Worm (Caenorhabditis elegans) whole organism, mixed stage, embryonic: ENCODE data around the gene F41H10.12.

Experiments
- M03D4.4 ChIP-seq: sonication (generic microtip); optimal IDR thresholded peaks from 2 replicates; lab custom pipeline; 2017; ENCODE audit warnings: mild to moderate bottlenecking, missing genetic modification characterization, missing compliant biosample characterization
- bed-3 ChIP-seq: fragments of 200-800 bp; sonication (Bioruptor generic); optimal IDR thresholded peaks from 3 replicates; lab custom pipeline; 2018; ENCODE audit warnings: mild to moderate bottlenecking, missing genetic modification characterization, moderate library complexity, missing compliant biosample characterization
- blmp-1 ChIP-seq: fragments of 150-350 bp; optimal IDR thresholded peaks from 2 replicates; lab custom pipeline; 2014; ENCODE audit warnings: missing biosample characterization, missing genetic modification characterization
- ceh-39 ChIP-seq: fragments of 150-350 bp; optimal IDR thresholded peaks from 2 replicates; lab custom pipeline; 2014; ENCODE audit warnings: missing biosample characterization, missing genetic modification characterization
- ceh-83 ChIP-seq: fragments of 200-800 bp; sonication (Bioruptor generic); optimal IDR thresholded peaks from 2 replicates; lab custom pipeline; 2018; ENCODE audit warnings: mild to moderate bottlenecking, missing genetic modification characterization, missing compliant biosample characterization
- ces-1 ChIP-seq: fragments of 150-350 bp; optimal IDR thresholded peaks from 2 replicates; lab custom pipeline; 2014; ENCODE audit warnings: missing biosample characterization, missing genetic modification reagents, missing genetic modification characterization
- cnd-1 ChIP-seq: fragments of 200-800 bp; sonication (Bioruptor generic); optimal IDR thresholded peaks from 2 replicates; lab custom pipeline; 2018; ENCODE audit warnings: mild to moderate bottlenecking, missing genetic modification characterization, missing compliant biosample characterization
- drap-1 ChIP-seq: fragments of 200-800 bp; sonication (Bioruptor generic); optimal IDR thresholded peaks from 3 replicates; lab custom pipeline; 2018; ENCODE audit warnings: mild to moderate bottlenecking, missing genetic modification characterization, missing compliant biosample characterization
- elt-1 ChIP-seq: sonication (generic microtip); optimal IDR thresholded peaks from 2 replicates; lab custom pipeline; 2017; ENCODE audit warnings: missing genetic modification characterization, mild to moderate bottlenecking, missing compliant biosample characterization, antibody characterized with exemption, moderate library complexity, borderline replicate concordance; ENCODE audit not compliant: insufficient read depth
- elt-3 ChIP-seq: fragments of 150-350 bp; optimal IDR thresholded peaks from 2 replicates; lab custom pipeline; 2014; ENCODE audit warnings: missing biosample characterization, missing genetic modification characterization
- flh-1 ChIP-seq: fragments of 200-800 bp; sonication (Bioruptor generic); optimal IDR thresholded peaks from 2 replicates; lab custom pipeline; 2018; ENCODE audit warnings: mild to moderate bottlenecking, missing genetic modification characterization, moderate library complexity, missing compliant biosample characterization
- ham-2 ChIP-seq: fragments of 200-800 bp; sonication (Bioruptor generic); optimal IDR thresholded peaks from 2 replicates; lab custom pipeline; 2018; ENCODE audit warnings: mild to moderate bottlenecking, missing genetic modification characterization, missing compliant biosample characterization
- hlh-1 ChIP-seq: fragments of 150-350 bp; optimal IDR thresholded peaks from 2 replicates; lab custom pipeline; 2014; ENCODE audit warnings: missing biosample characterization, missing genetic modification reagents, missing genetic modification characterization
- lin-13 ChIP-seq: fragments of 150-350 bp; optimal IDR thresholded peaks from 2 replicates; lab custom pipeline; 2014; ENCODE audit warnings: missing biosample characterization, missing genetic modification characterization
- lin-32 ChIP-seq: fragments of 200-800 bp; sonication (Bioruptor generic); optimal IDR thresholded peaks from 2 replicates; lab custom pipeline; 2018; ENCODE audit warnings: mild to moderate bottlenecking, missing genetic modification characterization, missing compliant biosample characterization
- lsy-2 ChIP-seq: fragments of 150-350 bp; optimal IDR thresholded peaks from 2 replicates; lab custom pipeline; 2014; ENCODE audit warnings: missing biosample characterization, missing genetic modification characterization
- mab-5 ChIP-seq: fragments of 150-350 bp; optimal IDR thresholded peaks from 2 replicates; lab custom pipeline; 2014; ENCODE audit warnings: missing biosample characterization, missing genetic modification characterization
- mep-1 ChIP-seq: fragments of 150-350 bp; optimal IDR thresholded peaks from 2 replicates; lab custom pipeline; 2017; ENCODE audit warnings: missing biosample characterization, missing genetic modification reagents, missing genetic modification characterization, inconsistent platforms
- nhr-12 ChIP-seq: fragments of 150-350 bp; optimal IDR thresholded peaks from 2 replicates; lab custom pipeline; 2014; ENCODE audit warnings: missing biosample characterization, missing genetic modification characterization
- nhr-2 ChIP-seq: fragments of 150-350 bp; optimal IDR thresholded peaks from 2 replicates; lab custom pipeline; 2014; ENCODE audit warnings: missing biosample characterization, missing genetic modification characterization
- nhr-237 ChIP-seq: fragments of 150-350 bp; optimal IDR thresholded peaks from 2 replicates; lab custom pipeline; 2014; ENCODE audit warnings: missing biosample characterization, missing genetic modification characterization
- nhr-28 ChIP-seq: fragments of 150-350 bp; optimal IDR thresholded peaks from 2 replicates; lab custom pipeline; 2014; ENCODE audit warnings: missing biosample characterization, missing genetic modification characterization
- nhr-76 ChIP-seq: sonication (generic microtip); optimal IDR thresholded peaks from 2 replicates; lab custom pipeline; 2017; ENCODE audit warnings: missing biosample characterization, missing genetic modification characterization
- pha-4 ChIP-seq: fragments of 150-350 bp; optimal IDR thresholded peaks from 2 replicates; lab custom pipeline; 2018; ENCODE audit warnings: missing biosample characterization, missing genetic modification reagents, missing genetic modification characterization
- sem-2 ChIP-seq: fragments of 200-800 bp; sonication (Bioruptor generic); optimal IDR thresholded peaks from 2 replicates; lab custom pipeline; 2018; ENCODE audit warnings: mild to moderate bottlenecking, missing genetic modification characterization, missing compliant biosample characterization
- snpc-4 ChIP-seq: fragments of 150-350 bp; optimal IDR thresholded peaks from 2 replicates; lab custom pipeline; 2014; ENCODE audit warnings: missing biosample characterization, missing genetic modification characterization
- sptf-1 ChIP-seq: sonication (generic microtip); optimal IDR thresholded peaks from 2 replicates; lab custom pipeline; 2017; ENCODE audit warnings: mild to moderate bottlenecking, missing genetic modification characterization, moderate library complexity, missing compliant biosample characterization
- tbx-8 ChIP-seq: fragments of 200-800 bp; sonication (Bioruptor generic); optimal IDR thresholded peaks from 2 replicates; lab custom pipeline; 2018; ENCODE audit warnings: mild to moderate bottlenecking, missing genetic modification characterization, moderate library complexity, missing compliant biosample characterization
- unc-120 ChIP-seq: sonication (generic microtip); optimal IDR thresholded peaks from 2 replicates; lab custom pipeline; 2017; ENCODE audit warnings: missing genetic modification characterization, missing compliant biosample characterization; ENCODE audit not compliant: poor library complexity, severe bottlenecking
- unc-39 ChIP-seq: fragments of 150-350 bp; optimal IDR thresholded peaks from 2 replicates; lab custom pipeline; 2014; ENCODE audit warnings: missing biosample characterization, missing genetic modification characterization
- unc-62 ChIP-seq: fragments of 150-350 bp; optimal IDR thresholded peaks from 2 replicates; lab custom pipeline; 2014; ENCODE audit warnings: missing biosample characterization, missing genetic modification reagents, missing genetic modification characterization
- zip-8 ChIP-seq: fragments of 150-350 bp; optimal IDR thresholded peaks from 2 replicates; lab custom pipeline; 2014; ENCODE audit warnings: missing biosample characterization, missing genetic modification characterization
- ztf-11 ChIP-seq: fragments of 150-350 bp; optimal IDR thresholded peaks from 2 replicates; lab custom pipeline; 2014; ENCODE audit warnings: missing biosample characterization, missing genetic modification characterization

Gene F41H10.12

ce11 chrIV:5374321-5374720 is 10.8 kb upstream of the F41H10.12 start:
- TF ChIP-seq sem-2 (GFP tag; lab: Kevin White, UChicago) (no peak), lin-32 (no peak), flh-1 (GFP tag; lab: Kevin White, UChicago) (no peak), mep-1 (tag; lab: Kevin White, UChicago) (no peak), unc-39 (tag; lab: Kevin White, UChicago) (no peak), nhr-237 (tag; lab: Kevin White, UChicago) (no peak), mab-5 (tag; lab: Kevin White, UChicago) (no peak), M03D4.4 (no peak), snpc-4 (tag; lab: Kevin White, UChicago) (no peak), nhr-12 (no peak), ceh-39 (tag; lab: Kevin White, UChicago) (no peak), pha-4 (no peak), lin-13 (no peak), cnd-1 (tag; lab: Kevin White, UChicago) (no peak), elt-3 (tag; lab: Kevin White, UChicago) (no peak)

- TF ChIP-seq unc-62 (GFP tag; lab: Kevin White, UChicago) = no peak
- no peak for TF ChIP-seq unc-120
- TF ChIP-seq ceh-83 (GFP tag; lab: Kevin White, UChicago) = no peak
- no peak for TF ChIP-seq bed-3 (GFP tag; lab: Kevin White, UChicago)
- TF ChIP-seq drap-1 = no peak
- no peak for TF ChIP-seq elt-3 (tag; lab: Kevin White, UChicago)
- TF ChIP-seq hlh-1 (tag; lab: Kevin White, UChicago) = no peak
- no peak for TF ChIP-seq flh-1 (GFP tag; lab: Kevin White, UChicago)
- TF ChIP-seq pha-4 = no peak
- no peak for TF ChIP-seq ces-1 (GFP tag; lab: Kevin White, UChicago)
Measured at ce11 chrIV:5374946-5375345, 10.2 kb upstream of the F41H10.12 start.

- TF ChIP-seq zip-8 = no peak
- no peak for TF ChIP-seq lin-13
- no peak for TF ChIP-seq snpc-4 (tag; lab: Kevin White, UChicago)
- TF ChIP-seq blmp-1 (tag; lab: Kevin White, UChicago) = no peak
- no peak for TF ChIP-seq unc-39 (tag; lab: Kevin White, UChicago)
- no peak for TF ChIP-seq tbx-8 (GFP tag; lab: Kevin White, UChicago)
- TF ChIP-seq ceh-83 (GFP tag; lab: Kevin White, UChicago) = no peak
- TF ChIP-seq ztf-11 (tag; lab: Kevin White, UChicago) = no peak
- TF ChIP-seq nhr-2 (tag; lab: Kevin White, UChicago) = no peak
- TF ChIP-seq ces-1 (GFP tag; lab: Kevin White, UChicago) = no peak
- TF ChIP-seq mep-1 (tag; lab: Kevin White, UChicago) = no peak
- no peak for TF ChIP-seq sem-2 (GFP tag; lab: Kevin White, UChicago)
- TF ChIP-seq nhr-76 (tag; lab: Kevin White, UChicago) = no peak
- no peak for TF ChIP-seq hlh-1 (tag; lab: Kevin White, UChicago)
- no peak for TF ChIP-seq M03D4.4
- TF ChIP-seq lsy-2 (tag; lab: Kevin White, UChicago) = no peak
Measured at ce11 chrIV:5377062-5377461, 8.1 kb upstream of the F41H10.12 start, which contains the start of gene elo-5. Gene elo-5 (minus strand): TSS chrIV:5377117.

ce11 chrIV:5380140-5380539 is 5.0 kb upstream of the F41H10.12 start:
- TF ChIP-seq unc-39 (tag; lab: Kevin White, UChicago) (no peak), blmp-1 (tag; lab: Kevin White, UChicago) (no peak), zip-8 (no peak), nhr-28 (tag; lab: Kevin White, UChicago) (no peak)
- TF ChIP-seq, all 35 proteins: peak for 0

ce11 chrIV:5381334-5381733 is 3.8 kb upstream of the F41H10.12 start, which contains the start of gene F41H10.2:
Gene F41H10.2 (plus strand): TSS chrIV:5381634.
- no peak for TF ChIP-seq unc-39 (tag; lab: Kevin White, UChicago)
- no peak for TF ChIP-seq blmp-1 (tag; lab: Kevin White, UChicago)
- TF ChIP-seq zip-8 = no peak
- TF ChIP-seq lin-32 = no peak
- no peak for TF ChIP-seq elt-1 (tag; lab: Kevin White, UChicago)
- TF ChIP-seq pha-4 = no peak
- TF ChIP-seq drap-1 = no peak
- TF ChIP-seq mab-5 (tag; lab: Kevin White, UChicago) = no peak
- TF ChIP-seq tbx-8 (GFP tag; lab: Kevin White, UChicago) = no peak
- TF ChIP-seq unc-62 (GFP tag; lab: Kevin White, UChicago) = no peak
- no peak for TF ChIP-seq nhr-28 (tag; lab: Kevin White, UChicago)
- no peak for TF ChIP-seq nhr-12
- TF ChIP-seq unc-120 = no peak
- no peak for TF ChIP-seq ceh-39 (tag; lab: Kevin White, UChicago)
- TF ChIP-seq flh-1 (GFP tag; lab: Kevin White, UChicago) = no peak
- no peak for TF ChIP-seq ham-2 (GFP tag; lab: Kevin White, UChicago)
- TF ChIP-seq sptf-1 (tag; lab: Kevin White, UChicago) = no peak
